Worm (Caenorhabditis elegans): Measurements from ENCODE around the gene otpl-8.

DNA sequence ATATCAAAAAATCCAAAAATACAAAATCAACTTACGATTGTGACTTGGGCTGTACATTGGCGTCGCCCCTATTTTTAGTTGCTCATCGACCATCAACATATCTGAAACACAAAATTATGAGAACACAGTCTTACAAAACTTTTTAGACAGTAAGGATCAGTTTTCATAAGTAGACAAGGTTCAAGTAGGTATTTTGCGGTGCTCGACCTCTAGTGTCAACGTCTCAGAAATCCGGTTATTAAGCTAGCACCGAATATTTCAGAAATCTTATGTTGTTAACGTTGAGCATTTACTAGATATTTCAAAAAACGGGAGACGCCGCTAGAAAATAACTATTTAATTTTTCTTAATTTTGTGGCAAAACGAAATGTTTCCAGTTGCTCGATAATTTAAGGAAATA, at the start of gene otpl-8:
- TF ChIP-seq W03F9.2 (tag; optimal IDR thresholded peaks at IDR 0.05) (no peak), dao-5 (tag; optimal IDR thresholded peaks at IDR 0.05) (no peak), him-1 (tag; optimal IDR thresholded peaks at IDR 0.05) (no peak)
